Fruit fly (Drosophila melanogaster): ENCODE results near the gene CG7017.

CG7017 gene

dm6 chr3L:20195875-20196274, 16.0 kb downstream of the CG7017 start:
- TF ChIP-seq CG5204 (GFP tag; optimal IDR thresholded peaks at IDR 0.05) (peak; percentile 21), CG33017 (tag; optimal IDR thresholded peaks at IDR 0.05) (no peak), Hr96 (GFP tag; optimal IDR thresholded peaks at IDR 0.05) (no peak), CG1620 (GFP tag; optimal IDR thresholded peaks at IDR 0.05) (no peak), CG7101 (tag; optimal IDR thresholded peaks at IDR 0.05) (peak; percentile 13), bab1 (GFP tag; optimal IDR thresholded peaks at IDR 0.05) (no peak), CG14711 (tag; optimal IDR thresholded peaks at IDR 0.05) (peak; percentile 21), ovo (GFP tag; optimal IDR thresholded peaks at IDR 0.05) (no peak), tj (GFP tag; optimal IDR thresholded peaks at IDR 0.05) (no peak), Mnt (GFP tag; optimal IDR thresholded peaks at IDR 0.05) (no peak)

dm6 chr3L:20194731-20195130, 17.2 kb downstream of the CG7017 start:
- TF ChIP-seq CG5204 (GFP tag; optimal IDR thresholded peaks at IDR 0.05) (peak; percentile 26), toe (GFP tag; optimal IDR thresholded peaks at IDR 0.05) (peak; percentile 0), cnc (optimal IDR thresholded peaks at IDR 0.05) (no peak)

- TF ChIP-seq Hr96 (GFP tag; optimal IDR thresholded peaks at IDR 0.05): no peak
- TF ChIP-seq pad (GFP tag; optimal IDR thresholded peaks at IDR 0.05): no peak
- peak; percentile 29 for TF ChIP-seq kay (GFP tag; ENCODE audit: borderline replicate concordance)
Measured at dm6 chr3L:20193748-20194058, 18.2 kb downstream of the CG7017 start.

- TF ChIP-seq CG5204 (GFP tag; optimal IDR thresholded peaks at IDR 0.05): peak; percentile 55
- peak; percentile 18 for TF ChIP-seq CG11617 (GFP tag; optimal IDR thresholded peaks at IDR 0.05)
- TF ChIP-seq Crg-1 (GFP tag; optimal IDR thresholded peaks at IDR 0.05): no peak
- TF ChIP-seq CG7101 (tag; optimal IDR thresholded peaks at IDR 0.05): peak; percentile 1
- TF ChIP-seq cic (GFP tag; optimal IDR thresholded peaks at IDR 0.05): peak; percentile 5
Measured at dm6 chr3L:20192872-20193747, 18.8 kb downstream of the CG7017 start.

- peak; percentile 40 for TF ChIP-seq kay (GFP tag; ENCODE audit: borderline replicate concordance)
- TF ChIP-seq Hr96 (GFP tag; optimal IDR thresholded peaks at IDR 0.05): no peak
Measured at dm6 chr3L:20191848-20192247, 20.1 kb downstream of the CG7017 start.

dm6 chr3L:20187885-20188570, 23.9 kb downstream of the CG7017 start, which contains the start of gene Ssk:
Gene Ssk, plus strand, starts transcription at chr3L:20188522.
- TF ChIP-seq CG7101 (tag; optimal IDR thresholded peaks at IDR 0.05): no peak
- TF ChIP-seq CG5204 (GFP tag; optimal IDR thresholded peaks at IDR 0.05): no peak
- TF ChIP-seq kay (GFP tag; ENCODE audit: borderline replicate concordance): peak; percentile 97
- TF ChIP-seq CG11617 (GFP tag; optimal IDR thresholded peaks at IDR 0.05): peak; percentile 29
- TF ChIP-seq cic (GFP tag; optimal IDR thresholded peaks at IDR 0.05): peak; percentile 91
- peak; percentile 32 for TF ChIP-seq CG12768 (GFP tag; optimal IDR thresholded peaks at IDR 0.05)
- TF ChIP-seq Crg-1 (GFP tag; optimal IDR thresholded peaks at IDR 0.05): no peak
- peak; percentile 66 for TF ChIP-seq ovo (GFP tag; optimal IDR thresholded peaks at IDR 0.05)
- TF ChIP-seq tj (GFP tag; optimal IDR thresholded peaks at IDR 0.05): peak; percentile 37
- TF ChIP-seq Hr96 (GFP tag; optimal IDR thresholded peaks at IDR 0.05): peak; percentile 33
- peak; percentile 60 for TF ChIP-seq toe (GFP tag; optimal IDR thresholded peaks at IDR 0.05)
- TF ChIP-seq Mnt (GFP tag; optimal IDR thresholded peaks at IDR 0.05): no peak
- peak; percentile 37 for TF ChIP-seq CG33017 (tag; optimal IDR thresholded peaks at IDR 0.05)
- no peak for TF ChIP-seq cnc (optimal IDR thresholded peaks at IDR 0.05)

- TF ChIP-seq Mnt (GFP tag; optimal IDR thresholded peaks at IDR 0.05) (no peak), CG12768 (GFP tag; optimal IDR thresholded peaks at IDR 0.05) (no peak), CG11617 (GFP tag; optimal IDR thresholded peaks at IDR 0.05) (no peak), pad (GFP tag; optimal IDR thresholded peaks at IDR 0.05) (peak; percentile 16), cnc (optimal IDR thresholded peaks at IDR 0.05) (no peak), toe (GFP tag; optimal IDR thresholded peaks at IDR 0.05) (no peak), CG7045 (GFP tag; optimal IDR thresholded peaks at IDR 0.05) (no peak), CG33017 (tag; optimal IDR thresholded peaks at IDR 0.05) (no peak), tj (GFP tag; optimal IDR thresholded peaks at IDR 0.05) (peak; percentile 53), CG14711 (tag; optimal IDR thresholded peaks at IDR 0.05) (no peak), cic (GFP tag; optimal IDR thresholded peaks at IDR 0.05) (peak; percentile 96), Crg-1 (GFP tag; optimal IDR thresholded peaks at IDR 0.05) (peak; percentile 28), ovo (GFP tag; optimal IDR thresholded peaks at IDR 0.05) (peak; percentile 0)
Measured at dm6 chr3L:20186294-20187020, 25.5 kb downstream of the CG7017 start.

All from whole organism, adult.